Worm (Caenorhabditis elegans): ENCODE results near the gene R144.6.

R144.6 gene

DNA sequence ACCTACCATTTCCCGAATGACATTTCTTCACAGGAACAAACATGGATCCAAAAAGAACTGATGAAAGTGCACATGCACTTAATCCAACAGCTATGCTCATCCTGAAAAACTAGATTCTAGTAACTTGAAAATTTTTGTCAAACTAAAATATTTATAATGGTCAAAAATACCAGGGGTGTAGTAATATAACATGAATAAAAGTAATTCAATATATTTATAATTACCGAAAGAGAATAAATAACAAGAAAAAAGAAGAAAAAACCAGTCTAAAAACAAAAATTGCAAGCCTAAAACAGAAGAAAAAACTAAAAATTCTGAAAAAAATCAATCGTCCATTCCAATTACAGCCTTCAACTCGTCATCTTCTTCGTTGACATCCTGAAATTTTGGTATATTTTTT, at the start of gene R144.6:
Gene R144.6 (minus strand): TSS at position 101 of the 400 bp plus-strand sequence.
- TF ChIP-seq ceh-62 (tag; optimal IDR thresholded peaks at IDR 0.05): no peak
- no peak for TF ChIP-seq lin-29 (GFP tag; IDR thresholded peaks at IDR 0.05)
- TF ChIP-seq hlh-11 (tag; optimal IDR thresholded peaks at IDR 0.05): no peak
- no peak for TF ChIP-seq daf-8 (GFP tag; IDR thresholded peaks at IDR 0.05)
- TF ChIP-seq nhr-6 (tag; optimal IDR thresholded peaks at IDR 0.05): no peak
- TF ChIP-seq daf-19 (GFP tag; conservative IDR thresholded peaks at IDR 0.05): no peak
- no peak for TF ChIP-seq nhr-10 (tag; optimal IDR thresholded peaks at IDR 0.05)
- no peak for TF ChIP-seq lin-38 (GFP tag; IDR thresholded peaks at IDR 0.05)
- TF ChIP-seq arid-1 (GFP tag; conservative IDR thresholded peaks at IDR 0.05): no peak
- TF ChIP-seq unc-39 (tag; optimal IDR thresholded peaks at IDR 0.05): no peak
- no peak for TF ChIP-seq nhr-111 (GFP tag; optimal IDR thresholded peaks at IDR 0.05)
- no peak for TF ChIP-seq dmd-9 (GFP tag; IDR thresholded peaks at IDR 0.05)
- TF ChIP-seq Y48G9A.11 (GFP tag; IDR thresholded peaks at IDR 0.05): no peak
- no peak for TF ChIP-seq F37D6.2 (tag; optimal IDR thresholded peaks at IDR 0.05)
- no peak for TF ChIP-seq snpc-4 (tag; optimal IDR thresholded peaks at IDR 0.05)
- no peak for TF ChIP-seq nhr-42 (GFP tag; IDR thresholded peaks at IDR 0.05)

DNA sequence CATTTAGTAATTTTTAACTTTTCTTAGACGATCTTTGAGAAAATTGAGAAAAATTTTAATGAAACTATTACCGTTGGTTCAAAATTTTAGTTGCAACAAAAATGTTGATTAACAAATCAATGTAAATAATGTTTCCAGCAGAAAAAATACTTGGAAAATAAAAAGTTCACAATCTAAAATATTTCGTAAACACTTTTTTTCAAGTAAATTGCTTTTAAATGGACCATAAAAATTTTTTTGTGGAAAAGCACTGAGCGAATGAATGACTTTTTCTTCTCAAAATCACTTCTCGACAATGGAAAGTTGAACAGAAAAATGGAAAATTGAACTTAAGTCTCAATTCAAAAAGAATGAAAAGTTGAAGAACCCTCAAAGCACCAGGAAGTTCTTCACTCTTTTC, 49.0 kb upstream of the R144.6 start, which contains the start of gene C45G9.8:
Gene C45G9.8 (minus strand): TSS at position 101 of the 400 bp plus-strand sequence.
- no peak for TF ChIP-seq dve-1 (tag; optimal IDR thresholded peaks at IDR 0.05; ENCODE audit: insufficient read depth)
- TF ChIP-seq ama-1 (optimal IDR thresholded peaks at IDR 0.05): no peak
- no peak for TF ChIP-seq ces-1 (GFP tag; optimal IDR thresholded peaks at IDR 0.05)
- no peak for TF ChIP-seq unc-130 (GFP tag; optimal IDR thresholded peaks at IDR 0.05)
- TF ChIP-seq nhr-48 (tag; optimal IDR thresholded peaks at IDR 0.05): no peak
- TF ChIP-seq fkh-10 (GFP tag; optimal IDR thresholded peaks at IDR 0.05): no peak
- TF ChIP-seq Y75B8A.6 (GFP tag; IDR thresholded peaks at IDR 0.05): no peak

DNA sequence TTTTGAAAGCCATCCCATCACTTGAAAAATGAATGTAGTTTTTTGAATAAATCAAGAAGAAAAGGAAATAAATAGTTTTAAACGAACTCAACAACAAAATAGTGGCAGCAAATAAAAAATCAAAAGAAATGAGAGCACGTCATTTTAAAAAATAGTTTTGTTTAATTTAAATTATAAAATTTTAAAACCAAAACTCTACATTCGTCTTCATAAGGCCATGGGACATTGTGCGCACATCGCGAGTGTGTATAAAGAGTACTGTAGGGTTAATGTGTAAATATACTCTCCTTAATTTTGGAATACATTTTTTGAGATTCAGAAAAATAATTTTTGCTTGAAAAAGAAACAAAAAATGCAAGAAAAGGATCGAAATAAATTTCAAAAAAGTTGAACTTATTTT, 47.4 kb upstream of the R144.6 start, which contains the start of gene C45G9.15:
Gene C45G9.15 (minus strand): TSS at position 101 of the 400 bp plus-strand sequence.
- TF ChIP-seq F37D6.2 (tag; optimal IDR thresholded peaks at IDR 0.05) (no peak), unc-62 (GFP tag; optimal IDR thresholded peaks at IDR 0.05 in 1 of 2) (no peak), unc-62 (tag; optimal IDR thresholded peaks at IDR 0.05) (no peak), dve-1 (tag; optimal IDR thresholded peaks at IDR 0.05; ENCODE audit: insufficient read depth) (no peak), pqm-1 (tag; optimal IDR thresholded peaks at IDR 0.05) (no peak), nhr-111 (GFP tag; optimal IDR thresholded peaks at IDR 0.05) (no peak)

DNA sequence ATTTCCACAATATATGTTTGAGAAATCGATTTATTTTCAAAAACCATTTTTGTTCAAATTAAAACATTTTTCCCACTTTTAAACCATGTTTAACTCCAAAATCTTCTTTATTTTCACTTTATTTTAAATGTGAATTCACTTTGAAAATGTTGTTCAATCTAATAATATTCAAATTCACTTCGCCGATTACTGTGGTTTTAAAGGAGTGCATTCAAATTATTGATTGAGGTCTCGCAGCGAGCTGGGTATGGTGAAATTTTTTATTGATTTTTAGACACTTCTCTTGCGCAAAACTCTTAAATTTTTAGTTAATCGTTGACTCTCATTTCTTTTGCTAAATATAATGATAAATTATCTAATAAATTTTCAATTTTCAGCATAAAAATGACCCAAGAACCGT, 43.2 kb upstream of the R144.6 start, which contains the start of gene C45G9.5:
Gene C45G9.5 (plus strand): TSS at position 378 of the 400 bp plus-strand sequence.
- TF ChIP-seq dmd-8 (GFP tag; IDR thresholded peaks at IDR 0.05): no peak
- TF ChIP-seq fkh-10 (GFP tag; optimal IDR thresholded peaks at IDR 0.05): no peak
- no peak for TF ChIP-seq lim-7 (GFP tag; IDR thresholded peaks at IDR 0.05)
- TF ChIP-seq madf-9 (GFP tag; conservative IDR thresholded peaks at IDR 0.05): no peak
- no peak for TF ChIP-seq egl-43 (GFP tag; IDR thresholded peaks at IDR 0.05)
- TF ChIP-seq Y105C5A.15 (GFP tag; IDR thresholded peaks at IDR 0.05): no peak
- TF ChIP-seq egl-27 (tag; optimal IDR thresholded peaks at IDR 0.05): no peak
- TF ChIP-seq ama-1 (optimal IDR thresholded peaks at IDR 0.05): no peak
- TF ChIP-seq T20F7.1 (GFP tag; optimal IDR thresholded peaks at IDR 0.05): no peak
- no peak for TF ChIP-seq nhr-28 (tag; optimal IDR thresholded peaks at IDR 0.05)
- TF ChIP-seq R02D3.7 (tag; optimal IDR thresholded peaks at IDR 0.05): no peak
- no peak for TF ChIP-seq aly-2 (tag; optimal IDR thresholded peaks at IDR 0.05)
- TF ChIP-seq lir-3 (tag; optimal IDR thresholded peaks at IDR 0.05): no peak
- no peak for TF ChIP-seq tra-1 (GFP tag; IDR thresholded peaks at IDR 0.05)
- TF ChIP-seq unc-130 (GFP tag; optimal IDR thresholded peaks at IDR 0.05): no peak
- TF ChIP-seq daf-19 (GFP tag; conservative IDR thresholded peaks at IDR 0.05): no peak
- no peak for TF ChIP-seq mes-2 (tag; optimal IDR thresholded peaks at IDR 0.05; ENCODE audit: poor library complexity, severe bottlenecking)
- TF ChIP-seq arid-1 (GFP tag; conservative IDR thresholded peaks at IDR 0.05): no peak

Measured in whole organism, L4 larva.